Fruit fly (Drosophila melanogaster) whole organism, embryonic: ENCODE data around the gene CG44838.

Source experiments
- Antp ChIP-seq: fragments of 200-800 bp; sonication (Bioruptor generic); optimal IDR thresholded peaks from 3 replicates; lab custom pipeline; 2016; ENCODE audit warnings: missing biosample characterization, missing genetic modification characterization
- B-H1 ChIP-seq: fragments of 200-800 bp; sonication (Bioruptor generic); IDR thresholded peaks from 3 replicates; pipeline ENCODE4 v1.3.6; 2022; ENCODE audit warnings: missing biosample characterization, missing genetic modification characterization
- BEAF-32 ChIP-seq: fragments of 200-800 bp; sonication (Bioruptor generic); optimal IDR thresholded peaks from 3 replicates; lab custom pipeline; 2017; ENCODE audit warnings: missing biosample characterization, missing genetic modification characterization, mild to moderate bottlenecking, moderate library complexity, missing genetic modification reagents
- Bdp1 ChIP-seq: fragments of 200-800 bp; sonication (Bioruptor generic); optimal IDR thresholded peaks from 3 replicates; lab custom pipeline; 2016; ENCODE audit warnings: missing biosample characterization, missing genetic modification characterization
- Blimp-1 ChIP-seq: fragments of 200-800 bp; sonication (Bioruptor generic); optimal IDR thresholded peaks from 3 replicates; lab custom pipeline; 2018; ENCODE audit warnings: missing biosample characterization, missing genetic modification characterization, mild to moderate bottlenecking, moderate library complexity, missing genetic modification reagents
- CG10366 ChIP-seq: fragments of 200-800 bp; sonication (Bioruptor generic); IDR thresholded peaks from 2 replicates; pipeline ENCODE4 v1.3.6; 2022; ENCODE audit warnings: missing biosample characterization, missing genetic modification characterization
- CG10431 ChIP-seq: fragments of 200-800 bp; sonication (Bioruptor generic); optimal IDR thresholded peaks from 3 replicates; lab custom pipeline; 2018; ENCODE audit warnings: missing biosample characterization, mild to moderate bottlenecking, missing genetic modification characterization
- CG10979 ChIP-seq: fragments of 200-800 bp; sonication (Bioruptor generic); optimal IDR thresholded peaks from 2 replicates; lab custom pipeline; 2018; ENCODE audit warnings: missing biosample characterization, mild to moderate bottlenecking, missing genetic modification characterization, moderate library complexity
- CG12299 ChIP-seq: fragments of 200-800 bp; sonication (Bioruptor generic); optimal IDR thresholded peaks from 2 replicates; lab custom pipeline; 2018; ENCODE audit warnings: missing biosample characterization, mild to moderate bottlenecking, missing genetic modification characterization
- CG15696 ChIP-seq: fragments of 200-800 bp; sonication (Bioruptor generic); optimal IDR thresholded peaks from 2 replicates; lab custom pipeline; 2019; ENCODE audit warnings: missing biosample characterization, mild to moderate bottlenecking, missing genetic modification characterization, moderate library complexity
- CG17359 ChIP-seq: fragments of 200-800 bp; sonication (Bioruptor generic); optimal IDR thresholded peaks from 3 replicates; lab custom pipeline; 2018; ENCODE audit warnings: missing biosample characterization, mild to moderate bottlenecking, missing genetic modification characterization, moderate library complexity
- CG17912 ChIP-seq: fragments of 200-800 bp; sonication (Bioruptor generic); optimal IDR thresholded peaks from 2 replicates; lab custom pipeline; 2018; ENCODE audit warnings: missing biosample characterization, mild to moderate bottlenecking, missing genetic modification characterization
- CG18764 ChIP-seq: fragments of 200-800 bp; sonication (Bioruptor generic); optimal IDR thresholded peaks from 3 replicates; lab custom pipeline; 2016; ENCODE audit warnings: missing biosample characterization, missing genetic modification characterization
- CG2889 ChIP-seq: fragments of 200-800 bp; sonication (Bioruptor generic); IDR thresholded peaks from 3 replicates; pipeline ENCODE4 v1.3.6; 2022; ENCODE audit warnings: missing biosample characterization, missing genetic modification characterization
- CG31441 ChIP-seq: fragments of 200-800 bp; sonication (Bioruptor generic); IDR thresholded peaks from 2 replicates; pipeline ENCODE4 v1.3.6; 2022; ENCODE audit warnings: missing biosample characterization, missing genetic modification characterization
- CG33213 ChIP-seq: fragments of 200-800 bp; sonication (Bioruptor generic); optimal IDR thresholded peaks from 3 replicates; lab custom pipeline; 2016; ENCODE audit warnings: missing biosample characterization, missing genetic modification characterization
- CG4282 ChIP-seq: fragments of 200-800 bp; sonication (Bioruptor generic); optimal IDR thresholded peaks from 2 replicates; lab custom pipeline; 2016; ENCODE audit warnings: missing biosample characterization, missing genetic modification characterization
- CG4820 ChIP-seq: fragments of 200-800 bp; sonication (Bioruptor generic); optimal IDR thresholded peaks from 3 replicates; lab custom pipeline; 2016; ENCODE audit warnings: missing biosample characterization, missing genetic modification characterization
- CG6791 ChIP-seq: fragments of 200-800 bp; sonication (Bioruptor generic); IDR thresholded peaks from 3 replicates; pipeline ENCODE4 v1.3.6; 2022; ENCODE audit warnings: missing biosample characterization, missing genetic modification characterization; ENCODE audit not compliant: partially characterized antibody
- Chrac-16 ChIP-seq: fragments of 200-800 bp; sonication (Bioruptor generic); optimal IDR thresholded peaks from 3 replicates; lab custom pipeline; 2016; ENCODE audit warnings: missing biosample characterization, missing genetic modification characterization
- Dad ChIP-seq: fragments of 200-800 bp; sonication (Bioruptor generic); optimal IDR thresholded peaks from 3 replicates; lab custom pipeline; 2016; ENCODE audit warnings: missing biosample characterization, missing genetic modification characterization
- Dip3 ChIP-seq: fragments of 200-800 bp; sonication (Bioruptor generic); optimal IDR thresholded peaks from 3 replicates; lab custom pipeline; 2016; ENCODE audit warnings: missing biosample characterization, missing genetic modification characterization
- Doc2 ChIP-seq: fragments of 200-800 bp; sonication (Bioruptor generic); IDR thresholded peaks from 2 replicates; pipeline ENCODE4 v1.3.6; 2022; ENCODE audit warnings: missing biosample characterization, missing genetic modification characterization
- Fer2 ChIP-seq: fragments of 200-800 bp; sonication (Bioruptor generic); optimal IDR thresholded peaks from 2 replicates; lab custom pipeline; 2018; ENCODE audit warnings: missing biosample characterization, mild to moderate bottlenecking, missing genetic modification characterization, moderate library complexity
- H2.0 ChIP-seq: fragments of 200-800 bp; sonication (Bioruptor generic); IDR thresholded peaks from 2 replicates; pipeline ENCODE4 v1.3.6; 2022; ENCODE audit warnings: missing biosample characterization, missing genetic modification characterization
- Lhr ChIP-seq: fragments of 200-800 bp; sonication (Bioruptor generic); optimal IDR thresholded peaks from 3 replicates; lab custom pipeline; 2017; ENCODE audit warnings: mild to moderate bottlenecking, missing biosample characterization, missing genetic modification reagents, missing genetic modification characterization
- Max ChIP-seq: fragments of 200-800 bp; sonication (Bioruptor generic); optimal IDR thresholded peaks from 2 replicates; lab custom pipeline; 2016; ENCODE audit warnings: missing biosample characterization, mild to moderate bottlenecking, missing genetic modification characterization
- Meics ChIP-seq: fragments of 200-800 bp; sonication (Bioruptor generic); optimal IDR thresholded peaks from 2 replicates; lab custom pipeline; 2017; ENCODE audit warnings: missing biosample characterization, mild to moderate bottlenecking, missing genetic modification characterization
- Opbp ChIP-seq: fragments of 200-800 bp; sonication (Bioruptor generic); IDR thresholded peaks from 3 replicates; pipeline ENCODE4 v1.3.6; 2022; ENCODE audit warnings: missing biosample characterization, missing genetic modification characterization; ENCODE audit not compliant: partially characterized antibody
- Optix ChIP-seq: fragments of 200-800 bp; sonication (Bioruptor generic); IDR thresholded peaks from 3 replicates; pipeline ENCODE4 v1.3.6; 2022; ENCODE audit warnings: missing biosample characterization, missing genetic modification characterization
- Poxn ChIP-seq: fragments of 200-800 bp; sonication (Bioruptor generic); IDR thresholded peaks from 2 replicates; pipeline ENCODE4 v1.3.6; 2022; ENCODE audit warnings: missing biosample characterization, missing genetic modification characterization
- YL-1 ChIP-seq: fragments of 200-800 bp; sonication (Bioruptor generic); optimal IDR thresholded peaks from 3 replicates; lab custom pipeline; 2017; ENCODE audit warnings: missing biosample characterization, mild to moderate bottlenecking, missing genetic modification characterization
- bowl ChIP-seq: fragments of 200-800 bp; sonication (Bioruptor generic); IDR thresholded peaks from 2 replicates; pipeline ENCODE4 v1.3.6; 2022; ENCODE audit warnings: missing biosample characterization, missing genetic modification characterization
- caup ChIP-seq: fragments of 200-800 bp; sonication (Bioruptor generic); optimal IDR thresholded peaks from 3 replicates; lab custom pipeline; 2017; ENCODE audit warnings: missing biosample characterization, mild to moderate bottlenecking, missing genetic modification characterization, moderate library complexity; ENCODE audit not compliant: severe bottlenecking
- cg ChIP-seq: fragments of 200-800 bp; sonication (Bioruptor generic); optimal IDR thresholded peaks from 3 replicates; lab custom pipeline; 2019; ENCODE audit warnings: missing biosample characterization, mild to moderate bottlenecking, missing genetic modification characterization, moderate library complexity
- dmrt11E ChIP-seq: fragments of 200-800 bp; sonication (Bioruptor generic); optimal IDR thresholded peaks from 3 replicates; lab custom pipeline; 2018; ENCODE audit warnings: missing biosample characterization, mild to moderate bottlenecking, missing genetic modification characterization, moderate library complexity
- eve ChIP-seq, 2 experiments: fragments of >200 bp; optimal IDR thresholded peaks; 2 replicates each; lab custom pipeline; 2017; ENCODE audit warnings: missing biosample characterization in 2 of 2, missing genetic modification characterization in 2 of 2
- gce ChIP-seq: fragments of 200-800 bp; sonication (Bioruptor generic); IDR thresholded peaks from 3 replicates; pipeline ENCODE4 v1.3.6; 2022; ENCODE audit warnings: missing biosample characterization, missing genetic modification characterization
- gcm ChIP-seq: fragments of 200-800 bp; sonication (Bioruptor generic); optimal IDR thresholded peaks from 2 replicates; lab custom pipeline; 2019; ENCODE audit warnings: missing biosample characterization, mild to moderate bottlenecking, missing genetic modification characterization, moderate library complexity
- mam ChIP-seq: fragments of 200-800 bp; sonication (Bioruptor generic); optimal IDR thresholded peaks from 3 replicates; lab custom pipeline; 2016; ENCODE audit warnings: missing biosample characterization, missing genetic modification characterization
- nau ChIP-seq: fragments of 200-800 bp; sonication (Bioruptor generic); optimal IDR thresholded peaks from 3 replicates; lab custom pipeline; 2017; ENCODE audit warnings: missing biosample characterization, mild to moderate bottlenecking, missing genetic modification characterization, missing genetic modification reagents
- onecut ChIP-seq: fragments of 200-800 bp; sonication (Bioruptor generic); IDR thresholded peaks from 2 replicates; pipeline ENCODE4 v1.3.6; 2022; ENCODE audit warnings: missing biosample characterization, missing genetic modification characterization
- pho ChIP-seq: fragments of 200-800 bp; sonication (Bioruptor generic); optimal IDR thresholded peaks from 2 replicates; lab custom pipeline; 2016; ENCODE audit warnings: missing biosample characterization, missing genetic modification characterization
- repo ChIP-seq: fragments of 200-800 bp; sonication (Bioruptor generic); optimal IDR thresholded peaks from 2 replicates; lab custom pipeline; 2016; ENCODE audit warnings: missing biosample characterization, missing genetic modification characterization
- sd ChIP-seq: fragments of 200-800 bp; sonication (Bioruptor generic); optimal IDR thresholded peaks from 3 replicates; lab custom pipeline; 2018; ENCODE audit warnings: missing biosample characterization, mild to moderate bottlenecking, missing genetic modification characterization, moderate library complexity
- sqz ChIP-seq: fragments of 200-800 bp; sonication (Bioruptor generic); optimal IDR thresholded peaks from 3 replicates; lab custom pipeline; 2018; ENCODE audit warnings: missing biosample characterization, mild to moderate bottlenecking, missing genetic modification characterization
- ssp ChIP-seq: fragments of 200-800 bp; sonication (Bioruptor generic); IDR thresholded peaks from 2 replicates; pipeline ENCODE4 v1.3.6; 2022; ENCODE audit warnings: missing biosample characterization, missing genetic modification characterization
- tup ChIP-seq: fragments of 200-800 bp; sonication (Bioruptor generic); optimal IDR thresholded peaks from 2 replicates; lab custom pipeline; 2016; ENCODE audit warnings: missing biosample characterization, mild to moderate bottlenecking, missing genetic modification characterization, moderate library complexity
- unc-4 ChIP-seq: fragments of 200-800 bp; sonication (Bioruptor generic); IDR thresholded peaks from 2 replicates; pipeline ENCODE4 v1.3.6; 2022; ENCODE audit warnings: missing biosample characterization, missing genetic modification characterization; ENCODE audit not compliant: partially characterized antibody

The CG44838 gene

DNA sequence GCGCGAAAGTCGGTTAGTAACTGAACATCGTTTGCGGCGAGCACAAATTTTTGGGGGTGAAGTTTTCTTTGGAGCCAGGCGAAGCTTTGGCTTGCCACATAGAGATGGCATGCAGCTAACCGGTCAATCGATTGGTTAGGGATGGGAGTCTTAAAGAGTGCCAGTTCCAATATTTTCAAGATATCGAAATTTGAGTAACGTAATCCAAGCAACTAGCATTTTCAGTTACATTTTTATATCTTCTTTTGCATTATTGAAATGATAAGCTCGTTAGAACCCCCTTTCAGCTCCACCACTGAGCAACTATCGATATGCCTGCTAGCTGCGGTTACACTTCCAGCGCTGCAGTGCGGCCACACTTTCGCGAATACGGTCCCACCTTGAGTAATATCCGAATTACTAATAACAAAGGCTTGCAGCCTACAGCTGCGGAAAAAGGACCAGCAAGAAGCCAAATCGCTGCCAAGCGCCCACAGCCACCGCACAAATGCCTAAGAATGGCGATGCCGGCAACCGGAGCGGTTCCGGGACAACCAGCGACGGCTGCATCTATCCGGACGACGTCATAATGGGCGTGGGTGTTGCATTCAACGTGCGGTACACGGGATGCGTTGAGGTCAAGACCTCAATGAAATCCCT, 34.1 kb upstream of the CG44838 start, which contains the start of the genes Atat and Shc (continued):
- TF ChIP-seq CG18764 (GFP tag; lab: Kevin White, UChicago) (peak; percentile 99), CG33213 (GFP tag; lab: Kevin White, UChicago) (peak; percentile 99), CG12299 (tag; lab: Kevin White, UChicago) (peak; percentile 95), CG17359 (tag; lab: Kevin White, UChicago) (peak; percentile 98), Max (GFP tag; lab: Kevin White, UChicago) (peak; percentile 99), Lhr (GFP tag; lab: Kevin White, UChicago) (peak; percentile 98), Bdp1 (peak; percentile 95), Opbp (GFP tag; lab: Robert Waterston, UW) (peak; percentile 89), sqz (peak; percentile 74), bowl (GFP tag; lab: Robert Waterston, UW) (peak; percentile 96), YL-1 (GFP tag; lab: Kevin White, UChicago) (peak; percentile 98), caup (GFP tag; lab: Kevin White, UChicago) (peak; percentile 99), CG4282 (GFP tag; lab: Kevin White, UChicago) (peak; percentile 100), Antp (GFP tag; lab: Kevin White, UChicago) (peak; percentile 100), CG15696 (tag; lab: Kevin White, UChicago) (peak; percentile 99), CG2889 (GFP tag; lab: Robert Waterston, UW) (peak; percentile 100), gcm (GFP tag; lab: Kevin White, UChicago) (peak; percentile 92), BEAF-32 (GFP tag; lab: Kevin White, UChicago) (peak; percentile 99), CG6791 (peak; percentile 85), gce (peak; percentile 98), CG4820 (GFP tag; lab: Kevin White, UChicago) (peak; percentile 99), Dip3 (GFP tag; lab: Kevin White, UChicago) (peak; percentile 100), Meics (peak; percentile 99), B-H1 (GFP tag; lab: Robert Waterston, UW) (peak; percentile 99), unc-4 (peak; percentile 95), pho (peak; percentile 100), onecut (GFP tag; lab: Robert Waterston, UW) (peak; percentile 94), Fer2 (tag; lab: Kevin White, UChicago) (peak; percentile 99), CG17912 (peak; percentile 93), ssp (GFP tag; lab: Robert Waterston, UW) (peak; percentile 97), Chrac-16 (GFP tag; lab: Kevin White, UChicago) (peak; percentile 100), repo (GFP tag; lab: Kevin White, UChicago) (peak; percentile 99), eve (GFP tag; optimal IDR thresholded peaks at IDR 0.05; lab: Kevin White, UChicago) (peak in 1 of 2 experiments; percentile 96), tup (peak; percentile 99), cg (GFP tag; lab: Kevin White, UChicago) (peak; percentile 2), sd (tag; lab: Kevin White, UChicago) (peak; percentile 93), CG10366 (GFP tag; lab: Robert Waterston, UW) (peak; percentile 100), nau (peak; percentile 95), CG10431 (peak; percentile 86), dmrt11E (peak; percentile 98), Blimp-1 (GFP tag; lab: Kevin White, UChicago) (peak; percentile 96), Doc2 (GFP tag; lab: Robert Waterston, UW) (peak; percentile 98), Dad (GFP tag; lab: Kevin White, UChicago) (peak; percentile 99), CG10979 (tag; lab: Kevin White, UChicago) (peak; percentile 97), Optix (GFP tag; lab: Robert Waterston, UW) (peak; percentile 99), CG31441 (peak; percentile 97), H2.0 (GFP tag; lab: Robert Waterston, UW) (peak; percentile 99), mam (peak; percentile 100), Poxn (GFP tag; lab: Robert Waterston, UW) (peak; percentile 99)
